Fruit fly (Drosophila melanogaster) whole organism, prepupa: ENCODE measurements around the gene D12.

ENCODE experiments used
- CG10631 ChIP-seq: fragments of 200-800 bp; sonication (Bioruptor generic); optimal IDR thresholded peaks from 2 replicates; lab custom pipeline; 2016; ENCODE audit warnings: missing biosample characterization, missing genetic modification characterization
- CG10669 ChIP-seq: fragments of 200-800 bp; sonication (Bioruptor generic); optimal IDR thresholded peaks from 3 replicates; lab custom pipeline; 2018; ENCODE audit warnings: missing biosample characterization, mild to moderate bottlenecking, missing genetic modification characterization, moderate library complexity
- CG15336 ChIP-seq: fragments of 200-800 bp; sonication (Bioruptor generic); IDR thresholded peaks from 2 replicates; pipeline ENCODE4 v1.3.6; 2022; ENCODE audit warnings: missing biosample characterization, missing genetic modification characterization
- CG31627 ChIP-seq: fragments of 200-800 bp; sonication (Bioruptor generic); optimal IDR thresholded peaks from 3 replicates; lab custom pipeline; 2016; ENCODE audit warnings: missing biosample characterization, missing genetic modification characterization
- CG32006 ChIP-seq: fragments of 200-800 bp; sonication (Bioruptor generic); optimal IDR thresholded peaks from 3 replicates; lab custom pipeline; 2017; ENCODE audit warnings: missing biosample characterization, mild to moderate bottlenecking, missing genetic modification characterization
- CG34406 ChIP-seq: fragments of 200-800 bp; sonication (Bioruptor generic); optimal IDR thresholded peaks from 3 replicates; lab custom pipeline; 2016; ENCODE audit warnings: missing biosample characterization, missing genetic modification characterization
- CG3919 ChIP-seq: fragments of 200-800 bp; sonication (Bioruptor generic); optimal IDR thresholded peaks from 3 replicates; lab custom pipeline; 2016; ENCODE audit warnings: missing biosample characterization, missing genetic modification characterization
- CG6792 ChIP-seq: fragments of 200-800 bp; sonication (Bioruptor generic); optimal IDR thresholded peaks from 3 replicates; lab custom pipeline; 2016; ENCODE audit warnings: missing biosample characterization, missing genetic modification characterization
- CG8119 ChIP-seq: fragments of 200-800 bp; sonication (Bioruptor generic); IDR thresholded peaks from 3 replicates; pipeline ENCODE4 v1.3.6; 2022; ENCODE audit warnings: missing biosample characterization, missing genetic modification characterization
- CG8319 ChIP-seq: fragments of 200-800 bp; sonication (Bioruptor generic); optimal IDR thresholded peaks from 3 replicates; lab custom pipeline; 2016; ENCODE audit warnings: missing biosample characterization, missing genetic modification characterization
- CG8632 ChIP-seq: fragments of 200-800 bp; sonication (Bioruptor generic); optimal IDR thresholded peaks from 3 replicates; lab custom pipeline; 2016; ENCODE audit warnings: missing biosample characterization, missing genetic modification characterization
- Eip75B ChIP-seq: fragments of 200-800 bp; sonication (Bioruptor generic); optimal IDR thresholded peaks from 3 replicates; lab custom pipeline; 2016; ENCODE audit warnings: missing biosample characterization, missing genetic modification characterization
- Eip78C ChIP-seq: fragments of 200-800 bp; sonication (Bioruptor generic); peaks from one replicate; lab custom pipeline; 2016; ENCODE audit warnings: missing biosample characterization, missing genetic modification characterization
- Eip93F ChIP-seq: fragments of 200-800 bp; sonication (Bioruptor generic); optimal IDR thresholded peaks from 2 replicates; lab custom pipeline; 2016; ENCODE audit warnings: missing biosample characterization, mild to moderate bottlenecking, missing genetic modification characterization
- Ets96B ChIP-seq: fragments of 200-800 bp; optimal IDR thresholded peaks from 2 replicates; lab custom pipeline; 2019; ENCODE audit warnings: missing biosample characterization, mild to moderate bottlenecking, missing genetic modification characterization, moderate library complexity
- Hr38 ChIP-seq: sonication (Bioruptor generic); optimal IDR thresholded peaks from 2 replicates; lab custom pipeline; 2016; ENCODE audit warnings: missing biosample characterization, missing genetic modification characterization
- Hr39 ChIP-seq: fragments of 200-800 bp; sonication (Bioruptor generic); optimal IDR thresholded peaks from 2 replicates; lab custom pipeline; 2016; ENCODE audit warnings: missing biosample characterization, missing genetic modification characterization
- Hr4 ChIP-seq: fragments of 200-800 bp; sonication (Bioruptor generic); optimal IDR thresholded peaks from 3 replicates; lab custom pipeline; 2016; ENCODE audit warnings: missing biosample characterization, missing genetic modification characterization
- Lpt ChIP-seq: fragments of 200-800 bp; sonication (Bioruptor generic); optimal IDR thresholded peaks from 3 replicates; lab custom pipeline; 2016; ENCODE audit warnings: missing biosample characterization, missing genetic modification characterization
- OdsH ChIP-seq: fragments of 200-800 bp; sonication (Bioruptor generic); optimal IDR thresholded peaks from 3 replicates; lab custom pipeline; 2016; ENCODE audit warnings: missing biosample characterization, missing genetic modification characterization
- Smox ChIP-seq: fragments of 200-800 bp; sonication (Bioruptor generic); optimal IDR thresholded peaks from 3 replicates; lab custom pipeline; 2016; ENCODE audit warnings: missing biosample characterization, missing genetic modification characterization
- Sox14 ChIP-seq: fragments of 200-800 bp; sonication (Bioruptor generic); optimal IDR thresholded peaks from 3 replicates; lab custom pipeline; 2016; ENCODE audit warnings: missing biosample characterization, missing genetic modification characterization
- Sox15 ChIP-seq: fragments of 200-800 bp; sonication (Bioruptor generic); optimal IDR thresholded peaks from 3 replicates; lab custom pipeline; 2016; ENCODE audit warnings: missing biosample characterization, missing genetic modification characterization
- achi ChIP-seq: fragments of 200-800 bp; sonication (Bioruptor generic); optimal IDR thresholded peaks from 3 replicates; lab custom pipeline; 2016; ENCODE audit warnings: missing biosample characterization, missing genetic modification characterization
- esn ChIP-seq: fragments of 200-800 bp; sonication (Bioruptor generic); optimal IDR thresholded peaks from 2 replicates; lab custom pipeline; 2016; ENCODE audit warnings: missing biosample characterization, mild to moderate bottlenecking, missing genetic modification characterization, moderate library complexity
- fd85E ChIP-seq: fragments of 200-800 bp; sonication (Bioruptor generic); optimal IDR thresholded peaks from 3 replicates; lab custom pipeline; 2016; ENCODE audit warnings: missing biosample characterization, missing genetic modification characterization
- lz ChIP-seq: fragments of 200-800 bp; sonication (Bioruptor generic); optimal IDR thresholded peaks from 3 replicates; lab custom pipeline; 2016; ENCODE audit warnings: missing biosample characterization, missing genetic modification characterization
- net ChIP-seq: fragments of 200-800 bp; sonication (Bioruptor generic); optimal IDR thresholded peaks from 3 replicates; lab custom pipeline; 2016; ENCODE audit warnings: missing biosample characterization, missing genetic modification characterization
- salr ChIP-seq, 2 experiments: fragments of 200-800 bp; sonication (Bioruptor generic); optimal IDR thresholded peaks; 3 replicates each; lab custom pipeline; 2016 to 2018; ENCODE audit warnings: missing biosample characterization in 2 of 2, missing genetic modification characterization in 2 of 2, mild to moderate bottlenecking in 1 of 2
- spab ChIP-seq: fragments of 200-800 bp; sonication (Bioruptor generic); optimal IDR thresholded peaks from 2 replicates; lab custom pipeline; 2017; ENCODE audit warnings: missing biosample characterization, mild to moderate bottlenecking, missing genetic modification characterization, missing genetic modification reagents
- svp ChIP-seq: fragments of 200-800 bp; sonication (Bioruptor generic); peaks from one replicate; lab custom pipeline; 2016; ENCODE audit warnings: missing biosample characterization, missing genetic modification characterization
- topi ChIP-seq: fragments of 200-800 bp; sonication (Bioruptor generic); optimal IDR thresholded peaks from 3 replicates; lab custom pipeline; 2016; ENCODE audit warnings: missing biosample characterization, missing genetic modification characterization

Gene D12

dm6 chr2L:8384108-8384601, 53.0 kb downstream of the D12 start, which contains the start of the genes Dad1 and CG13384 (continued):
- peak; percentile 86 for TF ChIP-seq CG31627 (GFP tag; lab: Kevin White, UChicago)
- peak; percentile 89 for TF ChIP-seq CG3919 (GFP tag; lab: Kevin White, UChicago)
- no peak for TF ChIP-seq Hr38
- TF ChIP-seq Hr4, result peak; percentile 93
- peak in 1 of 2 experiments; percentile 67 for TF ChIP-seq salr (GFP tag; optimal IDR thresholded peaks at IDR 0.05; lab: Kevin White, UChicago)
- peak; percentile 86 for TF ChIP-seq Lpt (GFP tag; lab: Kevin White, UChicago)
- peak; percentile 89 for TF ChIP-seq Sox15
- TF ChIP-seq Eip75B (GFP tag; lab: Kevin White, UChicago), result peak; percentile 89
- TF ChIP-seq CG32006 (GFP tag; lab: Kevin White, UChicago), result peak; percentile 93
- TF ChIP-seq lz (GFP tag; lab: Kevin White, UChicago), result peak; percentile 93
- peak; percentile 96 for TF ChIP-seq svp (GFP tag; lab: Kevin White, UChicago)
- TF ChIP-seq CG6792 (GFP tag; lab: Kevin White, UChicago), result peak; percentile 88
- TF ChIP-seq Eip93F (GFP tag; lab: Kevin White, UChicago), result peak; percentile 83
- TF ChIP-seq net, result peak; percentile 87
- TF ChIP-seq topi (GFP tag; lab: Kevin White, UChicago), result peak; percentile 89
- TF ChIP-seq achi (GFP tag; lab: Kevin White, UChicago), result peak; percentile 93
- peak; percentile 92 for TF ChIP-seq Smox (GFP tag; lab: Kevin White, UChicago)
- peak; percentile 84 for TF ChIP-seq CG8319 (GFP tag; lab: Kevin White, UChicago)
- peak; percentile 95 for TF ChIP-seq OdsH (GFP tag; lab: Kevin White, UChicago)
- TF ChIP-seq Eip78C (GFP tag; lab: Kevin White, UChicago), result peak; percentile 98
- TF ChIP-seq CG8119, result peak; percentile 94
- TF ChIP-seq CG10631 (GFP tag; lab: Kevin White, UChicago), result peak; percentile 91
- peak; percentile 80 for TF ChIP-seq spab (GFP tag; lab: Kevin White, UChicago)
- TF ChIP-seq Sox14 (GFP tag; lab: Kevin White, UChicago), result peak; percentile 91
- peak; percentile 80 for TF ChIP-seq Ets96B (tag; lab: Kevin White, UChicago)
- TF ChIP-seq CG34406 (GFP tag; lab: Kevin White, UChicago), result peak; percentile 93
- peak; percentile 93 for TF ChIP-seq CG8632 (GFP tag; lab: Kevin White, UChicago)
- peak; percentile 90 for TF ChIP-seq CG15336
- TF ChIP-seq CG10669 (GFP tag; lab: Kevin White, UChicago), result peak; percentile 91
- TF ChIP-seq esn (GFP tag; lab: Kevin White, UChicago), result peak; percentile 96
- peak; percentile 45 for TF ChIP-seq fd85E (GFP tag; lab: Kevin White, UChicago)
- TF ChIP-seq Hr39 (GFP tag; lab: Kevin White, UChicago), result peak; percentile 83
